Fruit fly (Drosophila melanogaster) Kc167 (cell line): ENCODE data around the gene Vti1a.

Experiments
- Myc ChIP-seq: fragments of >200 bp; optimal IDR thresholded peaks from 2 replicates; lab custom pipeline; 2017; ENCODE audit warnings: missing external identifiers
- ttk ChIP-seq: sonication (Bioruptor generic); optimal IDR thresholded peaks from 2 replicates; lab custom pipeline; 2017; ENCODE audit warnings: missing external identifiers

dm6 chr3L:673324-673723 lies 19.4 kb downstream of the Vti1a start:
- TF ChIP-seq ttk (lab: Kevin White, UChicago) (no peak), Myc (lab: Kevin White, UChicago) (no peak)
